Worm (Caenorhabditis elegans) whole organism, early embryonic: ENCODE data around the gene srg-50.

Experiments
- ama-1 ChIP-seq: fragments of 150-350 bp; optimal IDR thresholded peaks from 2 replicates; lab custom pipeline; 2014
- ceh-13 ChIP-seq: fragments of 200-800 bp; sonication (Bioruptor generic); optimal IDR thresholded peaks from 2 replicates; lab custom pipeline; 2018; ENCODE audit warnings: mild to moderate bottlenecking, missing genetic modification characterization, missing compliant biosample characterization
- flt-1 ChIP-seq: fragments of 200-800 bp; sonication (Bioruptor generic); IDR thresholded peaks from 2 replicates; pipeline ENCODE4 v1.3.6; 2022; ENCODE audit warnings: missing genetic modification characterization, missing compliant biosample characterization

ce11 chrIV:7043430-7043829, 31.5 kb downstream of the srg-50 start:
- TF ChIP-seq ama-1 (lab: Kevin White, UChicago) (no peak), flt-1 (no peak), ceh-13 (GFP tag; lab: Kevin White, UChicago) (no peak)
